Fruit fly (Drosophila melanogaster) whole organism, embryonic: ENCODE data around the gene CG43680.
A peak's percentile ranks its signal among the peaks of the same experiment; 100 is the strongest.

Experiments used
- B-H1 ChIP-seq: fragments of 200-800 bp; sonication (Bioruptor generic); IDR thresholded peaks from 3 replicates; pipeline ENCODE4 v1.3.6; 2022; ENCODE audit warnings: missing biosample characterization, missing genetic modification characterization
- B-H2 ChIP-seq: fragments of 200-800 bp; sonication (Bioruptor generic); optimal IDR thresholded peaks from 2 replicates; lab custom pipeline; 2018; ENCODE audit warnings: missing biosample characterization, mild to moderate bottlenecking, missing genetic modification characterization
- CG10565 ChIP-seq: fragments of 200-800 bp; sonication (Bioruptor generic); optimal IDR thresholded peaks from 3 replicates; lab custom pipeline; 2016; ENCODE audit warnings: missing biosample characterization, mild to moderate bottlenecking, missing genetic modification characterization
- CG11504 ChIP-seq: fragments of 200-800 bp; sonication (Bioruptor generic); optimal IDR thresholded peaks from 3 replicates; lab custom pipeline; 2019; ENCODE audit warnings: missing biosample characterization, mild to moderate bottlenecking, missing genetic modification characterization, moderate library complexity
- CG12071 ChIP-seq: fragments of 200-800 bp; sonication (Bioruptor generic); optimal IDR thresholded peaks from 3 replicates; lab custom pipeline; 2018; ENCODE audit warnings: missing biosample characterization, mild to moderate bottlenecking, missing genetic modification characterization
- CG1233 ChIP-seq: fragments of 200-800 bp; sonication (Bioruptor generic); optimal IDR thresholded peaks from 4 replicates; lab custom pipeline; 2018; ENCODE audit warnings: missing biosample characterization, mild to moderate bottlenecking, missing genetic modification characterization
- CG15011 ChIP-seq: fragments of 200-800 bp; sonication (Bioruptor generic); optimal IDR thresholded peaks from 3 replicates; lab custom pipeline; 2018; ENCODE audit warnings: missing biosample characterization, mild to moderate bottlenecking, missing genetic modification characterization
- CG17385 ChIP-seq: fragments of 200-800 bp; sonication (Bioruptor generic); optimal IDR thresholded peaks from 3 replicates; lab custom pipeline; 2018; ENCODE audit warnings: missing biosample characterization, mild to moderate bottlenecking, missing genetic modification characterization
- CG30403 ChIP-seq: fragments of 200-800 bp; sonication (Bioruptor generic); optimal IDR thresholded peaks from 3 replicates; lab custom pipeline; 2016; ENCODE audit warnings: missing biosample characterization, missing genetic modification characterization
- CG33557 ChIP-seq: fragments of 200-800 bp; sonication (Bioruptor generic); optimal IDR thresholded peaks from 2 replicates; lab custom pipeline; 2019; ENCODE audit warnings: missing biosample characterization, mild to moderate bottlenecking, missing genetic modification characterization, moderate library complexity
- CG42726 ChIP-seq: fragments of 200-800 bp; sonication (Bioruptor generic); IDR thresholded peaks from 2 replicates; pipeline ENCODE4 v1.3.6; 2022; ENCODE audit warnings: missing biosample characterization, missing genetic modification characterization; ENCODE audit not compliant: partially characterized antibody
- CG4617 ChIP-seq: fragments of 200-800 bp; sonication (Bioruptor generic); optimal IDR thresholded peaks from 3 replicates; lab custom pipeline; 2016; ENCODE audit warnings: missing biosample characterization, missing genetic modification characterization, borderline replicate concordance
- CG6175 ChIP-seq: fragments of 200-800 bp; sonication (Bioruptor generic); IDR thresholded peaks from 3 replicates; pipeline ENCODE4 v1.3.6; 2022; ENCODE audit warnings: missing biosample characterization, missing genetic modification characterization
- CG6683 ChIP-seq: fragments of 200-800 bp; sonication (Bioruptor generic); optimal IDR thresholded peaks from 2 replicates; lab custom pipeline; 2017; ENCODE audit warnings: missing biosample characterization, mild to moderate bottlenecking, missing genetic modification characterization, missing genetic modification reagents
- CG9437 ChIP-seq: fragments of 200-800 bp; sonication (Bioruptor generic); optimal IDR thresholded peaks from 2 replicates; lab custom pipeline; 2018; ENCODE audit warnings: missing biosample characterization, mild to moderate bottlenecking, missing genetic modification characterization
- CG9727 ChIP-seq: fragments of 200-800 bp; sonication (Bioruptor generic); optimal IDR thresholded peaks from 3 replicates; lab custom pipeline; 2017; ENCODE audit warnings: missing biosample characterization, mild to moderate bottlenecking, missing genetic modification characterization
- CG9817 ChIP-seq: fragments of 200-800 bp; sonication (Bioruptor generic); optimal IDR thresholded peaks from 2 replicates; lab custom pipeline; 2018; ENCODE audit warnings: missing biosample characterization, mild to moderate bottlenecking, missing genetic modification characterization, moderate library complexity
- Chrac-16 ChIP-seq: fragments of 200-800 bp; sonication (Bioruptor generic); optimal IDR thresholded peaks from 3 replicates; lab custom pipeline; 2016; ENCODE audit warnings: missing biosample characterization, missing genetic modification characterization
- D ChIP-seq, 2 experiments: fragments of 200-800 bp in 1 of 2; fragments of >200 bp in 1 of 2; sonication (Bioruptor generic) in 1 of 2; optimal IDR thresholded peaks; 2 replicates in 1 of 2; 3 replicates in 1 of 2; lab custom pipeline; 2017; ENCODE audit warnings: mild to moderate bottlenecking in 1 of 2, missing biosample characterization in 1 of 2, missing genetic modification characterization in 1 of 2, missing genetic modification reagents in 1 of 2
- D19A ChIP-seq: fragments of 200-800 bp; optimal IDR thresholded peaks from 3 replicates; lab custom pipeline; 2019; ENCODE audit warnings: missing biosample characterization, mild to moderate bottlenecking, missing genetic modification characterization, moderate library complexity
- D19B ChIP-seq: fragments of 200-800 bp; sonication (Bioruptor generic); optimal IDR thresholded peaks from 2 replicates; lab custom pipeline; 2017; ENCODE audit warnings: missing biosample characterization, mild to moderate bottlenecking, missing genetic modification characterization
- E2f1 ChIP-seq: fragments of 200-800 bp; sonication (Bioruptor generic); IDR thresholded peaks from 2 replicates; pipeline ENCODE4 v1.3.6; 2022; ENCODE audit warnings: missing biosample characterization, missing genetic modification characterization
- HmgD ChIP-seq: fragments of 200-800 bp; sonication (Bioruptor generic); optimal IDR thresholded peaks from 3 replicates; lab custom pipeline; 2016; ENCODE audit warnings: missing biosample characterization, missing genetic modification characterization
- HmgZ ChIP-seq: fragments of 200-800 bp; sonication (Bioruptor generic); optimal IDR thresholded peaks from 2 replicates; lab custom pipeline; 2018; ENCODE audit warnings: missing biosample characterization, mild to moderate bottlenecking, missing genetic modification characterization
- Hr78 ChIP-seq, 2 experiments: fragments of 200-800 bp in 1 of 2; fragments of >200 bp in 1 of 2; sonication (Bioruptor generic) in 1 of 2; optimal IDR thresholded peaks; 2 replicates each; lab custom pipeline; 2017 to 2019; ENCODE audit warnings: missing biosample characterization in 2 of 2, missing genetic modification characterization in 2 of 2, mild to moderate bottlenecking in 1 of 2, moderate library complexity in 1 of 2
- Hsf ChIP-seq: fragments of 200-800 bp; sonication (Bioruptor generic); optimal IDR thresholded peaks from 3 replicates; lab custom pipeline; 2016; ENCODE audit warnings: missing biosample characterization, missing genetic modification characterization
- Lhr ChIP-seq: fragments of 200-800 bp; sonication (Bioruptor generic); optimal IDR thresholded peaks from 3 replicates; lab custom pipeline; 2017; ENCODE audit warnings: mild to moderate bottlenecking, missing biosample characterization, missing genetic modification reagents, missing genetic modification characterization
- Nf-YB ChIP-seq: fragments of 200-800 bp; sonication (Bioruptor generic); optimal IDR thresholded peaks from 3 replicates; lab custom pipeline; 2019; ENCODE audit warnings: missing biosample characterization, mild to moderate bottlenecking, missing genetic modification characterization, moderate library complexity
- PHDP ChIP-seq: fragments of 200-800 bp; sonication (Bioruptor generic); optimal IDR thresholded peaks from 3 replicates; lab custom pipeline; 2018; ENCODE audit warnings: missing biosample characterization, mild to moderate bottlenecking, missing genetic modification characterization, moderate library complexity
- Pdp1 ChIP-seq, 2 experiments: fragments of 200-800 bp; sonication (Bioruptor generic); optimal IDR thresholded peaks; 3 replicates each; lab custom pipeline; 2016; ENCODE audit warnings: missing biosample characterization in 2 of 2, missing genetic modification characterization in 2 of 2, mild to moderate bottlenecking in 1 of 2, moderate library complexity in 1 of 2
- Rfx ChIP-seq: fragments of 200-800 bp; sonication (Bioruptor generic); IDR thresholded peaks from 2 replicates; pipeline ENCODE4 v1.3.6; 2022; ENCODE audit warnings: missing biosample characterization, missing genetic modification characterization
- Sox100B ChIP-seq: fragments of 200-800 bp; sonication (Bioruptor generic); optimal IDR thresholded peaks from 3 replicates; lab custom pipeline; 2018; ENCODE audit warnings: missing biosample characterization, mild to moderate bottlenecking, missing genetic modification characterization
- Sry-δ ChIP-seq: fragments of 200-800 bp; sonication (Bioruptor generic); optimal IDR thresholded peaks from 2 replicates; lab custom pipeline; 2016; ENCODE audit warnings: missing biosample characterization, missing genetic modification characterization
- YL-1 ChIP-seq: fragments of 200-800 bp; sonication (Bioruptor generic); optimal IDR thresholded peaks from 3 replicates; lab custom pipeline; 2017; ENCODE audit warnings: missing biosample characterization, mild to moderate bottlenecking, missing genetic modification characterization
- cato ChIP-seq: fragments of 200-800 bp; sonication (Bioruptor generic); optimal IDR thresholded peaks from 2 replicates; lab custom pipeline; 2016; ENCODE audit warnings: missing biosample characterization, missing genetic modification characterization, borderline replicate concordance
- dmrt99B ChIP-seq: fragments of 200-800 bp; sonication (Bioruptor generic); optimal IDR thresholded peaks from 2 replicates; lab custom pipeline; 2018; ENCODE audit warnings: missing biosample characterization, mild to moderate bottlenecking, missing genetic modification characterization, moderate library complexity
- dpn ChIP-seq, 2 experiments: fragments of 200-800 bp; sonication (Bioruptor generic); optimal IDR thresholded peaks; 3 replicates each; lab custom pipeline; 2016; ENCODE audit warnings: missing biosample characterization in 2 of 2, missing genetic modification characterization in 2 of 2
- gsb-n ChIP-seq: fragments of 200-800 bp; sonication (Bioruptor generic); optimal IDR thresholded peaks from 3 replicates; lab custom pipeline; 2018; ENCODE audit warnings: missing biosample characterization, mild to moderate bottlenecking, missing genetic modification characterization
- nmo ChIP-seq: fragments of 200-800 bp; sonication (Bioruptor generic); optimal IDR thresholded peaks from 2 replicates; lab custom pipeline; 2018; ENCODE audit warnings: missing biosample characterization, mild to moderate bottlenecking, missing genetic modification characterization, moderate library complexity
- phol ChIP-seq: fragments of 200-800 bp; sonication (Bioruptor generic); optimal IDR thresholded peaks from 3 replicates; lab custom pipeline; 2018; ENCODE audit warnings: missing biosample characterization, mild to moderate bottlenecking, missing genetic modification characterization, moderate library complexity
- pum ChIP-seq: fragments of 200-800 bp; sonication (Bioruptor generic); optimal IDR thresholded peaks from 2 replicates; lab custom pipeline; 2016; ENCODE audit warnings: missing biosample characterization, missing genetic modification characterization
- sisA ChIP-seq: fragments of 200-800 bp; sonication (Bioruptor generic); IDR thresholded peaks from 2 replicates; pipeline ENCODE4 v1.3.6; 2022; ENCODE audit warnings: missing biosample characterization, missing genetic modification characterization
- sqz ChIP-seq: fragments of 200-800 bp; sonication (Bioruptor generic); optimal IDR thresholded peaks from 3 replicates; lab custom pipeline; 2018; ENCODE audit warnings: missing biosample characterization, mild to moderate bottlenecking, missing genetic modification characterization
- stwl ChIP-seq: fragments of 200-800 bp; sonication (Bioruptor generic); optimal IDR thresholded peaks from 3 replicates; lab custom pipeline; 2018; ENCODE audit warnings: missing biosample characterization, mild to moderate bottlenecking, missing genetic modification characterization, moderate library complexity
- tin ChIP-seq: fragments of 200-800 bp; sonication (Bioruptor generic); optimal IDR thresholded peaks from 3 replicates; lab custom pipeline; 2016; ENCODE audit warnings: missing biosample characterization, missing genetic modification characterization
- tio ChIP-seq: fragments of 200-800 bp; sonication (Bioruptor generic); optimal IDR thresholded peaks from 2 replicates; lab custom pipeline; 2017; ENCODE audit warnings: missing biosample characterization, missing genetic modification characterization, inconsistent platforms
- trem ChIP-seq: fragments of 200-800 bp; optimal IDR thresholded peaks from 3 replicates; lab custom pipeline; 2019; ENCODE audit warnings: missing biosample characterization, mild to moderate bottlenecking, missing genetic modification characterization, moderate library complexity
- zfh1 ChIP-seq: fragments of 200-800 bp; sonication (Bioruptor generic); IDR thresholded peaks from 3 replicates; pipeline ENCODE4 v1.3.6; 2022; ENCODE audit warnings: missing biosample characterization, missing genetic modification characterization

CG43680 gene

dm6 chr3L:15094589-15095288 lies 41.6 kb upstream of the CG43680 start, which contains the start of the genes sstn, Plp and GlyRS (continued):
- TF ChIP-seq dpn (GFP tag; optimal IDR thresholded peaks at IDR 0.05; lab: Kevin White, UChicago) (peak in 1 of 2 experiments; percentile 39), Sox100B (peak; percentile 68), CG4617 (peak; percentile 35), nmo (peak; percentile 58), PHDP (tag; lab: Kevin White, UChicago) (peak; percentile 10), trem (tag; lab: Kevin White, UChicago) (peak; percentile 57), zfh1 (no peak), CG17385 (GFP tag; lab: Kevin White, UChicago) (peak; percentile 27), CG9817 (tag; lab: Kevin White, UChicago) (peak; percentile 42), CG42726 (GFP tag; lab: Robert Waterston, UW) (no peak), CG11504 (tag; lab: Kevin White, UChicago) (peak; percentile 75), CG9437 (no peak), D19B (no peak), gsb-n (tag; lab: Kevin White, UChicago) (peak; percentile 38), Sry-δ (GFP tag; lab: Kevin White, UChicago) (peak; percentile 6), CG15011 (GFP tag; lab: Kevin White, UChicago) (peak; percentile 10), CG33557 (GFP tag; lab: Kevin White, UChicago) (peak; percentile 58), tio (peak; percentile 2), Rfx (GFP tag; lab: Robert Waterston, UW) (0 out of 2 replicates have a peak, but pooled peaks have one; percentile 24), CG30403 (peak; percentile 47), HmgD (GFP tag; lab: Kevin White, UChicago) (no peak), CG12071 (GFP tag; lab: Kevin White, UChicago) (no peak), CG9727 (GFP tag; lab: Kevin White, UChicago) (peak; percentile 17), cato (GFP tag; lab: Kevin White, UChicago) (no peak), tin (peak; percentile 5), Nf-YB (GFP tag; lab: Kevin White, UChicago) (no peak), CG6175 (no peak), YL-1 (GFP tag; lab: Kevin White, UChicago) (peak; percentile 42), CG10565 (GFP tag; lab: Kevin White, UChicago) (no peak), HmgZ (tag; lab: Kevin White, UChicago) (peak; percentile 7), Pdp1 (GFP tag; optimal IDR thresholded peaks at IDR 0.05; lab: Kevin White, UChicago) (peak in 1 of 2 experiments; percentile 39), sisA (no peak), sqz (peak; percentile 13), Lhr (GFP tag; lab: Kevin White, UChicago) (peak; percentile 1), CG6683 (GFP tag; lab: Kevin White, UChicago) (no peak), B-H2 (GFP tag; lab: Kevin White, UChicago) (peak; percentile 14), dmrt99B (tag; lab: Kevin White, UChicago) (peak; percentile 23), E2f1 (no peak), B-H1 (GFP tag; lab: Robert Waterston, UW) (no peak), phol (tag; lab: Kevin White, UChicago) (peak; percentile 61), Chrac-16 (peak; percentile 38), Hr78 (GFP tag; optimal IDR thresholded peaks at IDR 0.05; lab: Kevin White, UChicago) (no peak), stwl (tag; lab: Kevin White, UChicago) (peak; percentile 56), D (optimal IDR thresholded peaks at IDR 0.05; lab: Kevin White, UChicago) (no peak), D (GFP tag; optimal IDR thresholded peaks at IDR 0.05; lab: Kevin White, UChicago) (peak; percentile 27), D19A (peak; percentile 33), CG1233 (GFP tag; lab: Kevin White, UChicago) (no peak), pum (GFP tag; lab: Kevin White, UChicago) (no peak), Hsf (GFP tag; lab: Kevin White, UChicago) (peak; percentile 5)
